Worm (Caenorhabditis elegans) whole organism, L1 larva: Measurements from ENCODE around the gene acr-2.
A peak's percentile ranks its signal among the peaks of the same experiment; 100 is the strongest.

Experiments used
- C04F5.9 ChIP-seq: sonication (generic microtip); optimal IDR thresholded peaks from 2 replicates; lab custom pipeline; 2016; ENCODE audit warnings: missing genetic modification characterization, missing compliant biosample characterization
- C16A3.4 ChIP-seq: fragments of 150-350 bp; optimal IDR thresholded peaks from 2 replicates; lab custom pipeline; 2014; ENCODE audit warnings: missing biosample characterization, missing genetic modification characterization
- C34B4.2 ChIP-seq: sonication (generic microtip); optimal IDR thresholded peaks from 2 replicates; lab custom pipeline; 2017; ENCODE audit warnings: mild to moderate bottlenecking, missing genetic modification characterization, missing compliant biosample characterization
- F16B12.6 ChIP-seq: fragments of 150-350 bp; optimal IDR thresholded peaks from 2 replicates; lab custom pipeline; 2014; ENCODE audit warnings: missing biosample characterization, missing genetic modification characterization
- Y116A8C.19 ChIP-seq: sonication (generic microtip); optimal IDR thresholded peaks from 2 replicates; lab custom pipeline; 2016; ENCODE audit warnings: missing compliant biosample characterization, missing genetic modification characterization, borderline replicate concordance
- aha-1 ChIP-seq: fragments of 150-350 bp; optimal IDR thresholded peaks from 2 replicates; lab custom pipeline; 2014; ENCODE audit warnings: missing biosample characterization, missing genetic modification characterization
- alr-1 ChIP-seq: fragments of 200-800 bp; sonication (Bioruptor generic); optimal IDR thresholded peaks from 2 replicates; lab custom pipeline; 2018; ENCODE audit warnings: borderline replicate concordance, mild to moderate bottlenecking, missing genetic modification characterization, missing compliant biosample characterization
- blmp-1 ChIP-seq: fragments of 150-350 bp; optimal IDR thresholded peaks from 2 replicates; lab custom pipeline; 2014; ENCODE audit warnings: missing biosample characterization, missing genetic modification characterization
- ceh-63 ChIP-seq: fragments of 200-800 bp; sonication (Bioruptor generic); optimal IDR thresholded peaks from 2 replicates; lab custom pipeline; 2018; ENCODE audit warnings: mild to moderate bottlenecking, missing genetic modification characterization, missing compliant biosample characterization
- ceh-8 ChIP-seq: fragments of 200-800 bp; sonication (Bioruptor generic); optimal IDR thresholded peaks from 2 replicates; lab custom pipeline; 2018; ENCODE audit warnings: mild to moderate bottlenecking, missing genetic modification characterization, moderate library complexity, missing compliant biosample characterization
- ceh-90 ChIP-seq: sonication (generic microtip); optimal IDR thresholded peaks from 2 replicates; lab custom pipeline; 2016; ENCODE audit warnings: missing genetic modification characterization, missing compliant biosample characterization
- ces-1 ChIP-seq: fragments of 150-350 bp; optimal IDR thresholded peaks from 2 replicates; lab custom pipeline; 2014; ENCODE audit warnings: missing biosample characterization, missing genetic modification reagents, missing genetic modification characterization
- dpl-1 ChIP-seq, 3 experiments: fragments of 150-350 bp in 2 of 3; sonication (generic microtip) in 1 of 3; optimal IDR thresholded peaks; 2 replicates each; lab custom pipeline; 2014 to 2017; ENCODE audit warnings: missing biosample characterization in 3 of 3, missing genetic modification characterization in 3 of 3, missing genetic modification reagents in 3 of 3
- dsc-1 ChIP-seq: sonication (generic microtip); optimal IDR thresholded peaks from 2 replicates; lab custom pipeline; 2016; ENCODE audit warnings: mild to moderate bottlenecking, missing genetic modification characterization, missing compliant biosample characterization
- efl-1 ChIP-seq, 4 experiments: fragments of 150-350 bp; optimal IDR thresholded peaks in 3 of 4; peaks in 1 of 4; 1 replicate in 1 of 4; 2 replicates in 3 of 4; lab custom pipeline; 2014; ENCODE audit warnings: missing biosample characterization in 2 of 4, missing genetic modification characterization in 2 of 4, missing genetic modification reagents in 2 of 4
- egl-13 ChIP-seq: sonication (generic microtip); optimal IDR thresholded peaks from 2 replicates; lab custom pipeline; 2016; ENCODE audit warnings: missing genotype, missing genetic modification reagents, missing genetic modification characterization, missing compliant biosample characterization
- egl-27 ChIP-seq, 2 experiments: fragments of 150-350 bp in 1 of 2; sonication (generic microtip); optimal IDR thresholded peaks; 3 replicates each; lab custom pipeline; 2017 to 2018; ENCODE audit warnings: missing biosample characterization in 2 of 2, missing genetic modification characterization in 2 of 2, missing genetic modification reagents in 2 of 2
- elt-3 ChIP-seq, 6 experiments: fragments of 150-350 bp in 1 of 6; sonication (generic microtip); optimal IDR thresholded peaks; 2 replicates each; lab custom pipeline; 2017 to 2018; ENCODE audit warnings: missing biosample characterization in 6 of 6, missing genetic modification characterization in 6 of 6, inconsistent platforms in 1 of 6
- ets-5 ChIP-seq: fragments of 200-800 bp; sonication (Bioruptor generic); IDR thresholded peaks from 2 replicates; pipeline ENCODE4 v1.3.6; 2022; ENCODE audit warnings: missing genetic modification characterization, missing compliant biosample characterization
- fkh-10 ChIP-seq: sonication (generic microtip); optimal IDR thresholded peaks from 2 replicates; lab custom pipeline; 2017; ENCODE audit warnings: missing biosample characterization, missing genetic modification reagents, missing genetic modification characterization
- fkh-4 ChIP-seq: sonication (generic microtip); optimal IDR thresholded peaks from 2 replicates; lab custom pipeline; 2016; ENCODE audit warnings: missing compliant biosample characterization, missing genetic modification characterization, borderline replicate concordance
- fkh-8 ChIP-seq: sonication (generic microtip); optimal IDR thresholded peaks from 2 replicates; lab custom pipeline; 2016; ENCODE audit warnings: mild to moderate bottlenecking, missing genetic modification characterization, missing compliant biosample characterization
- grh-1 ChIP-seq: fragments of 200-800 bp; sonication (Bioruptor generic); IDR thresholded peaks from 2 replicates; pipeline ENCODE4 v1.3.6; 2022; ENCODE audit warnings: missing genetic modification reagents, missing genetic modification characterization, missing compliant biosample characterization
- hpl-2 ChIP-seq: fragments of 150-350 bp; optimal IDR thresholded peaks from 2 replicates; lab custom pipeline; 2014; ENCODE audit warnings: missing biosample characterization, missing genetic modification reagents, missing genetic modification characterization
- jun-1 ChIP-seq: fragments of 150-350 bp; optimal IDR thresholded peaks from 2 replicates; lab custom pipeline; 2014; ENCODE audit warnings: missing biosample characterization, missing genetic modification reagents, missing genetic modification characterization
- lin-13 ChIP-seq: fragments of 150-350 bp; optimal IDR thresholded peaks from 2 replicates; lab custom pipeline; 2014; ENCODE audit warnings: missing biosample characterization, missing genetic modification reagents, missing genetic modification characterization
- lin-14 ChIP-seq: fragments of 200-800 bp; sonication (Bioruptor generic); optimal IDR thresholded peaks from 2 replicates; lab custom pipeline; 2018; ENCODE audit warnings: mild to moderate bottlenecking, missing genetic modification characterization, moderate library complexity, missing compliant biosample characterization
- lin-35 ChIP-seq, 2 experiments: fragments of 150-350 bp; optimal IDR thresholded peaks; 2 replicates each; lab custom pipeline; 2014; ENCODE audit warnings: missing biosample characterization in 2 of 2, missing genetic modification characterization in 2 of 2, missing genetic modification reagents in 2 of 2
- mab-9 ChIP-seq: fragments of 200-800 bp; sonication (Bioruptor generic); IDR thresholded peaks from 2 replicates; pipeline ENCODE4 v1.3.6; 2022; ENCODE audit warnings: missing genetic modification reagents, missing genetic modification characterization, missing compliant biosample characterization
- mdl-1 ChIP-seq, 2 experiments: fragments of 150-350 bp; optimal IDR thresholded peaks; 2 replicates each; lab custom pipeline; 2014 to 2017; ENCODE audit warnings: missing biosample characterization in 2 of 2, missing genetic modification characterization in 2 of 2, inconsistent platforms in 1 of 2
- mef-2 ChIP-seq: fragments of 150-350 bp; optimal IDR thresholded peaks from 2 replicates; lab custom pipeline; 2014; ENCODE audit warnings: missing biosample characterization, missing genetic modification characterization
- nhr-11 ChIP-seq: fragments of 150-350 bp; optimal IDR thresholded peaks from 2 replicates; lab custom pipeline; 2014; ENCODE audit warnings: missing biosample characterization, missing genetic modification characterization
- nhr-19 ChIP-seq: fragments of 200-800 bp; sonication (Bioruptor generic); conservative IDR thresholded peaks from 2 replicates; pipeline ENCODE4 v1.3.6; 2022; ENCODE audit warnings: missing genetic modification characterization, missing compliant biosample characterization
- nhr-20 ChIP-seq: sonication (generic microtip); optimal IDR thresholded peaks from 2 replicates; lab custom pipeline; 2016; ENCODE audit warnings: mild to moderate bottlenecking, missing genetic modification characterization, missing compliant biosample characterization
- nhr-71 ChIP-seq: sonication (generic microtip); optimal IDR thresholded peaks from 2 replicates; lab custom pipeline; 2016; ENCODE audit warnings: mild to moderate bottlenecking, missing genetic modification characterization, moderate library complexity, missing compliant biosample characterization
- nhr-76 ChIP-seq: sonication (generic microtip); optimal IDR thresholded peaks from 2 replicates; lab custom pipeline; 2017; ENCODE audit warnings: missing biosample characterization, missing genetic modification characterization
- nhr-77 ChIP-seq: fragments of 150-350 bp; optimal IDR thresholded peaks from 2 replicates; lab custom pipeline; 2014; ENCODE audit warnings: missing biosample characterization, missing genetic modification characterization
- nhr-84 ChIP-seq: sonication (generic microtip); optimal IDR thresholded peaks from 2 replicates; lab custom pipeline; 2017; ENCODE audit warnings: missing biosample characterization, missing genetic modification characterization
- pax-3 ChIP-seq: fragments of 200-800 bp; sonication (Bioruptor generic); optimal IDR thresholded peaks from 2 replicates; lab custom pipeline; 2018; ENCODE audit warnings: mild to moderate bottlenecking, missing genetic modification characterization, moderate library complexity, missing compliant biosample characterization
- skn-1 ChIP-seq: fragments of 150-350 bp; optimal IDR thresholded peaks from 2 replicates; lab custom pipeline; 2014; ENCODE audit warnings: missing biosample characterization, missing genetic modification characterization
- snu-23 ChIP-seq: sonication (generic microtip); optimal IDR thresholded peaks from 2 replicates; lab custom pipeline; 2016; ENCODE audit warnings: missing genetic modification characterization, missing compliant biosample characterization
- sptf-1 ChIP-seq: fragments of 150-350 bp; optimal IDR thresholded peaks from 2 replicates; lab custom pipeline; 2014; ENCODE audit warnings: missing biosample characterization, missing genetic modification characterization
- unc-30 ChIP-seq: sonication (generic microtip); optimal IDR thresholded peaks from 2 replicates; lab custom pipeline; 2017; ENCODE audit warnings: missing biosample characterization, missing genetic modification characterization
- unc-62 ChIP-seq: fragments of 150-350 bp; optimal IDR thresholded peaks from 2 replicates; lab custom pipeline; 2014; ENCODE audit warnings: missing biosample characterization, missing genetic modification reagents, missing genetic modification characterization
- unc-86 ChIP-seq: sonication (generic microtip); optimal IDR thresholded peaks from 2 replicates; lab custom pipeline; 2016; ENCODE audit warnings: missing genetic modification characterization, missing compliant biosample characterization
- unc-98 ChIP-seq: fragments of 200-800 bp; sonication (Bioruptor generic); IDR thresholded peaks from 2 replicates; pipeline ENCODE4 v1.3.6; 2022; ENCODE audit warnings: missing genetic modification characterization, missing compliant biosample characterization
- vab-15 ChIP-seq: sonication (generic microtip); optimal IDR thresholded peaks from 2 replicates; lab custom pipeline; 2017; ENCODE audit warnings: missing genotype, mild to moderate bottlenecking, missing genetic modification characterization, missing compliant biosample characterization
- xbp-1 ChIP-seq: sonication (generic microtip); optimal IDR thresholded peaks from 2 replicates; lab custom pipeline; 2016; ENCODE audit warnings: missing genetic modification characterization, missing compliant biosample characterization
- zag-1 ChIP-seq: fragments of 150-350 bp; optimal IDR thresholded peaks from 2 replicates; lab custom pipeline; 2014; ENCODE audit warnings: missing biosample characterization, missing genetic modification characterization
- zip-4 ChIP-seq: fragments of 200-800 bp; sonication (Bioruptor generic); optimal IDR thresholded peaks from 2 replicates; lab custom pipeline; 2018; ENCODE audit warnings: mild to moderate bottlenecking, missing genetic modification characterization, moderate library complexity, missing compliant biosample characterization
- ztf-4 ChIP-seq: fragments of 150-350 bp; optimal IDR thresholded peaks from 2 replicates; lab custom pipeline; 2014; ENCODE audit warnings: missing biosample characterization, missing genetic modification characterization

The acr-2 gene

ce11 chrX:6743853-6744346, 41.6 kb downstream of the acr-2 start (continued):
- TF ChIP-seq C16A3.4 (tag; lab: Kevin White, UChicago): peak; percentile 86
- TF ChIP-seq pax-3: peak; percentile 77
- TF ChIP-seq unc-30: no peak
- peak; percentile 60 for TF ChIP-seq C04F5.9 (tag; lab: Kevin White, UChicago)
- peak; percentile 99 for TF ChIP-seq ztf-4 (tag; lab: Kevin White, UChicago)
- peak; percentile 41 to 88 for TF ChIP-seq lin-35 (GFP tag; optimal IDR thresholded peaks at IDR 0.05; lab: Kevin White, UChicago)
- peak; percentile 97 for TF ChIP-seq nhr-19 (GFP tag; lab: Robert Waterston, UW)
- no peak for TF ChIP-seq fkh-10 (GFP tag; lab: Kevin White, UChicago)
- TF ChIP-seq ceh-8 (GFP tag; lab: Kevin White, UChicago): peak; percentile 11
- TF ChIP-seq dpl-1 (GFP tag; optimal IDR thresholded peaks at IDR 0.05; lab: Kevin White, UChicago): peak; percentile 37 to 61 (median 49)
- peak; percentile 63 to 65 for TF ChIP-seq efl-1 (optimal IDR thresholded peaks at IDR 0.05; lab: Kevin White, UChicago)
- TF ChIP-seq efl-1 (GFP tag; optimal IDR thresholded peaks at IDR 0.05 in 1 of 2; lab: Kevin White, UChicago): peak; percentile 10 to 97
- TF ChIP-seq mdl-1 (tag; optimal IDR thresholded peaks at IDR 0.05; lab: Kevin White, UChicago): peak in 1 of 2 experiments; percentile 92
- TF ChIP-seq sptf-1: no peak
- TF ChIP-seq egl-27 (tag; optimal IDR thresholded peaks at IDR 0.05; lab: Kevin White, UChicago): peak; percentile 79 to 80
- peak; percentile 91 for TF ChIP-seq lin-13 (GFP tag; lab: Kevin White, UChicago)
- no peak for TF ChIP-seq ets-5 (GFP tag; lab: Robert Waterston, UW)
- no peak for TF ChIP-seq F16B12.6 (tag; lab: Kevin White, UChicago)
- peak; percentile 0 for TF ChIP-seq unc-86 (tag; lab: Kevin White, UChicago)
- peak; percentile 40 for TF ChIP-seq fkh-8
- TF ChIP-seq dsc-1: peak; percentile 63
- peak; percentile 44 for TF ChIP-seq skn-1 (tag; lab: Kevin White, UChicago)
- peak; percentile 90 for TF ChIP-seq xbp-1 (tag; lab: Kevin White, UChicago)
- TF ChIP-seq nhr-71 (tag; lab: Kevin White, UChicago): peak; percentile 99
- no peak for TF ChIP-seq ceh-63 (GFP tag; lab: Kevin White, UChicago)
- TF ChIP-seq ces-1 (GFP tag; lab: Kevin White, UChicago): no peak
- TF ChIP-seq nhr-11 (tag; lab: Kevin White, UChicago): peak; percentile 70
- peak; percentile 48 to 99 (median 92) for TF ChIP-seq elt-3 (tag; optimal IDR thresholded peaks at IDR 0.05; lab: Kevin White, UChicago)
- no peak for TF ChIP-seq nhr-84 (tag; lab: Kevin White, UChicago)
- TF ChIP-seq ceh-90: no peak
- TF ChIP-seq alr-1 (tag; lab: Kevin White, UChicago): no peak
- TF ChIP-seq nhr-77: peak; percentile 68
- no peak for TF ChIP-seq unc-98
- peak; percentile 56 for TF ChIP-seq aha-1 (tag; lab: Kevin White, UChicago)
- peak; percentile 9 for TF ChIP-seq mef-2 (tag; lab: Kevin White, UChicago)
- peak; percentile 99 for TF ChIP-seq nhr-20 (tag; lab: Kevin White, UChicago)
- TF ChIP-seq mab-9 (GFP tag; lab: Robert Waterston, UW): peak; percentile 60
- peak; percentile 61 for TF ChIP-seq egl-13 (tag; lab: Kevin White, UChicago)
- TF ChIP-seq unc-62 (GFP tag; lab: Kevin White, UChicago): peak; percentile 15
- TF ChIP-seq Y116A8C.19 (tag; lab: Kevin White, UChicago): no peak
- TF ChIP-seq, all 84 proteins: peak for 60

ce11 chrX:6744537-6744936, 42.2 kb downstream of the acr-2 start:
- no peak for TF ChIP-seq nhr-76 (tag; lab: Kevin White, UChicago)
- TF ChIP-seq grh-1 (GFP tag; lab: Robert Waterston, UW): no peak
- no peak for TF ChIP-seq fkh-4 (tag; lab: Kevin White, UChicago)
- TF ChIP-seq nhr-84 (tag; lab: Kevin White, UChicago): no peak
- no peak for TF ChIP-seq ceh-8 (GFP tag; lab: Kevin White, UChicago)
- TF ChIP-seq zip-4 (GFP tag; lab: Kevin White, UChicago): no peak
- no peak for TF ChIP-seq efl-1 (optimal IDR thresholded peaks at IDR 0.05; lab: Kevin White, UChicago)
- peak in 1 of 2 experiments; percentile 6 for TF ChIP-seq efl-1 (GFP tag; optimal IDR thresholded peaks at IDR 0.05 in 1 of 2; lab: Kevin White, UChicago)
- TF ChIP-seq snu-23 (GFP tag; lab: Kevin White, UChicago): no peak
- no peak for TF ChIP-seq fkh-8
- TF ChIP-seq blmp-1 (tag; lab: Kevin White, UChicago): peak; percentile 61
- TF ChIP-seq jun-1 (tag; lab: Kevin White, UChicago): no peak
- TF ChIP-seq zag-1 (tag; lab: Kevin White, UChicago): no peak
- no peak for TF ChIP-seq unc-30
- no peak for TF ChIP-seq lin-13 (GFP tag; lab: Kevin White, UChicago)
- no peak for TF ChIP-seq C34B4.2 (tag; lab: Kevin White, UChicago)
- no peak for TF ChIP-seq lin-14 (GFP tag; lab: Kevin White, UChicago)
- TF ChIP-seq hpl-2: no peak
- TF ChIP-seq unc-98: no peak
- no peak for TF ChIP-seq vab-15 (tag; lab: Kevin White, UChicago)
